Worm (Caenorhabditis elegans): ENCODE results near the gene F53C11.9.

ce11 chrV:13827920-13828319 lies 50.1 kb downstream of the F53C11.9 start, which contains the start of gene nrf-5:
- TF ChIP-seq sox-4 (tag; optimal IDR thresholded peaks at IDR 0.05), result no peak
- no peak for TF ChIP-seq fkh-10 (GFP tag; optimal IDR thresholded peaks at IDR 0.05)
- no peak for TF ChIP-seq lir-3 (tag; optimal IDR thresholded peaks at IDR 0.05; ENCODE audit: poor library complexity)
- no peak for TF ChIP-seq egl-13 (tag; optimal IDR thresholded peaks at IDR 0.05)
- no peak for TF ChIP-seq mdl-1 (tag; optimal IDR thresholded peaks at IDR 0.05)
- no peak for TF ChIP-seq mef-2 (tag; optimal IDR thresholded peaks at IDR 0.05)
- TF ChIP-seq alr-1 (tag; optimal IDR thresholded peaks at IDR 0.05; ENCODE audit: borderline replicate concordance), result no peak
- no peak for TF ChIP-seq ama-1 (optimal IDR thresholded peaks at IDR 0.05)
